Fruit fly (Drosophila melanogaster) whole organism, embryonic: Measurements from ENCODE around the gene Vha36-3.

Experiments
- Atf-2 ChIP-seq: fragments of 200-800 bp; sonication (Bioruptor generic); optimal IDR thresholded peaks from 2 replicates; lab custom pipeline; 2016; ENCODE audit warnings: missing biosample characterization, missing genetic modification characterization
- Bgb ChIP-seq: fragments of 200-800 bp; sonication (Bioruptor generic); IDR thresholded peaks from 2 replicates; pipeline ENCODE4 v1.3.6; 2022; ENCODE audit warnings: missing biosample characterization, missing genetic modification characterization; ENCODE audit not compliant: partially characterized antibody
- Blimp-1 ChIP-seq: fragments of 200-800 bp; sonication (Bioruptor generic); optimal IDR thresholded peaks from 3 replicates; lab custom pipeline; 2018; ENCODE audit warnings: missing biosample characterization, missing genetic modification characterization, mild to moderate bottlenecking, moderate library complexity, missing genetic modification reagents
- CG11504 ChIP-seq: fragments of 200-800 bp; sonication (Bioruptor generic); optimal IDR thresholded peaks from 3 replicates; lab custom pipeline; 2019; ENCODE audit warnings: missing biosample characterization, mild to moderate bottlenecking, missing genetic modification characterization, moderate library complexity
- CG1233 ChIP-seq: fragments of 200-800 bp; sonication (Bioruptor generic); optimal IDR thresholded peaks from 4 replicates; lab custom pipeline; 2018; ENCODE audit warnings: missing biosample characterization, mild to moderate bottlenecking, missing genetic modification characterization
- CG13424 ChIP-seq: fragments of 200-800 bp; sonication (Bioruptor generic); optimal IDR thresholded peaks from 2 replicates; lab custom pipeline; 2019; ENCODE audit warnings: missing biosample characterization, mild to moderate bottlenecking, missing genetic modification characterization, moderate library complexity
- CG13624 ChIP-seq: fragments of 200-800 bp; sonication (Bioruptor generic); optimal IDR thresholded peaks from 2 replicates; lab custom pipeline; 2016; ENCODE audit warnings: missing biosample characterization, missing genetic modification characterization
- CG13775 ChIP-seq: fragments of 200-800 bp; sonication (Bioruptor generic); optimal IDR thresholded peaks from 3 replicates; lab custom pipeline; 2017; ENCODE audit warnings: missing biosample characterization, mild to moderate bottlenecking, missing genetic modification characterization
- CG14710 ChIP-seq: fragments of 200-800 bp; sonication (Bioruptor generic); optimal IDR thresholded peaks from 3 replicates; lab custom pipeline; 2019; ENCODE audit warnings: missing biosample characterization, mild to moderate bottlenecking, missing genetic modification characterization, moderate library complexity
- CG16863 ChIP-seq: fragments of 200-800 bp; sonication (Bioruptor generic); optimal IDR thresholded peaks from 3 replicates; lab custom pipeline; 2016; ENCODE audit warnings: missing biosample characterization, missing genetic modification characterization
- CG18011 ChIP-seq: fragments of 200-800 bp; sonication (Bioruptor generic); optimal IDR thresholded peaks from 2 replicates; lab custom pipeline; 2017; ENCODE audit warnings: missing biosample characterization, missing genetic modification characterization, mild to moderate bottlenecking, moderate library complexity, missing genotype
- CG2116 ChIP-seq: fragments of 200-800 bp; sonication (Bioruptor generic); optimal IDR thresholded peaks from 3 replicates; lab custom pipeline; 2018; ENCODE audit warnings: missing biosample characterization, mild to moderate bottlenecking, missing genetic modification characterization
- CG2875 ChIP-seq: fragments of 200-800 bp; sonication (Bioruptor generic); optimal IDR thresholded peaks from 2 replicates; lab custom pipeline; 2017; ENCODE audit warnings: missing biosample characterization, mild to moderate bottlenecking, missing genetic modification characterization, missing genetic modification reagents
- CG4707 ChIP-seq: fragments of 200-800 bp; sonication (Bioruptor generic); optimal IDR thresholded peaks from 2 replicates; lab custom pipeline; 2018; ENCODE audit warnings: missing biosample characterization, mild to moderate bottlenecking, missing genetic modification characterization, moderate library complexity
- CG6791 ChIP-seq: fragments of 200-800 bp; sonication (Bioruptor generic); IDR thresholded peaks from 3 replicates; pipeline ENCODE4 v1.3.6; 2022; ENCODE audit warnings: missing biosample characterization, missing genetic modification characterization; ENCODE audit not compliant: partially characterized antibody
- CG8388 ChIP-seq: fragments of 200-800 bp; sonication (Bioruptor generic); optimal IDR thresholded peaks from 2 replicates; lab custom pipeline; 2019; ENCODE audit warnings: missing biosample characterization, mild to moderate bottlenecking, missing genetic modification characterization, moderate library complexity
- CG9797 ChIP-seq: fragments of 200-800 bp; sonication (Bioruptor generic); optimal IDR thresholded peaks from 3 replicates; lab custom pipeline; 2018; ENCODE audit warnings: missing biosample characterization, mild to moderate bottlenecking, missing genetic modification characterization
- CG9817 ChIP-seq: fragments of 200-800 bp; sonication (Bioruptor generic); optimal IDR thresholded peaks from 2 replicates; lab custom pipeline; 2018; ENCODE audit warnings: missing biosample characterization, mild to moderate bottlenecking, missing genetic modification characterization, moderate library complexity
- D ChIP-seq, 2 experiments: fragments of 200-800 bp in 1 of 2; fragments of >200 bp in 1 of 2; sonication (Bioruptor generic) in 1 of 2; optimal IDR thresholded peaks; 2 replicates in 1 of 2; 3 replicates in 1 of 2; lab custom pipeline; 2017; ENCODE audit warnings: mild to moderate bottlenecking in 1 of 2, missing biosample characterization in 1 of 2, missing genetic modification characterization in 1 of 2, missing genetic modification reagents in 1 of 2
- Dad ChIP-seq: fragments of 200-800 bp; sonication (Bioruptor generic); optimal IDR thresholded peaks from 3 replicates; lab custom pipeline; 2016; ENCODE audit warnings: missing biosample characterization, missing genetic modification characterization
- Hmr ChIP-seq: fragments of 200-800 bp; sonication (Bioruptor generic); optimal IDR thresholded peaks from 3 replicates; lab custom pipeline; 2017; ENCODE audit warnings: mild to moderate bottlenecking, missing biosample characterization, missing genetic modification reagents, missing genetic modification characterization
- Rfx ChIP-seq: fragments of 200-800 bp; sonication (Bioruptor generic); IDR thresholded peaks from 2 replicates; pipeline ENCODE4 v1.3.6; 2022; ENCODE audit warnings: missing biosample characterization, missing genetic modification characterization
- Scr ChIP-seq: fragments of 200-800 bp; sonication (Bioruptor generic); IDR thresholded peaks from 2 replicates; pipeline ENCODE4 v1.3.6; 2022; ENCODE audit warnings: missing biosample characterization, missing genetic modification characterization; ENCODE audit not compliant: partially characterized antibody
- Sox100B ChIP-seq: fragments of 200-800 bp; sonication (Bioruptor generic); optimal IDR thresholded peaks from 3 replicates; lab custom pipeline; 2018; ENCODE audit warnings: missing biosample characterization, mild to moderate bottlenecking, missing genetic modification characterization
- Sry-β ChIP-seq: fragments of 200-800 bp; sonication (Bioruptor generic); optimal IDR thresholded peaks from 2 replicates; lab custom pipeline; 2018; ENCODE audit warnings: missing biosample characterization, mild to moderate bottlenecking, missing genetic modification characterization, moderate library complexity
- Sry-δ ChIP-seq: fragments of 200-800 bp; sonication (Bioruptor generic); optimal IDR thresholded peaks from 2 replicates; lab custom pipeline; 2016; ENCODE audit warnings: missing biosample characterization, missing genetic modification characterization
- Stat92E ChIP-seq, 3 experiments: fragments of >200 bp in 2 of 3; fragments of 200-800 bp in 1 of 3; sonication (Bioruptor generic) in 1 of 3; optimal IDR thresholded peaks; 2 replicates each; lab custom pipeline; 2017 to 2019; ENCODE audit warnings: missing biosample characterization in 3 of 3, missing genetic modification characterization in 3 of 3, mild to moderate bottlenecking in 1 of 3, moderate library complexity in 1 of 3
- chn ChIP-seq: fragments of 200-800 bp; sonication (Bioruptor generic); optimal IDR thresholded peaks from 2 replicates; lab custom pipeline; 2016; ENCODE audit warnings: missing biosample characterization, missing genetic modification characterization
- ems ChIP-seq: fragments of 200-800 bp; sonication (Bioruptor generic); optimal IDR thresholded peaks from 3 replicates; lab custom pipeline; 2016; ENCODE audit warnings: missing biosample characterization, missing genetic modification characterization
- gfzf ChIP-seq: fragments of 200-800 bp; sonication (Bioruptor generic); optimal IDR thresholded peaks from 2 replicates; lab custom pipeline; 2016; ENCODE audit warnings: missing biosample characterization, mild to moderate bottlenecking, missing genetic modification characterization, moderate library complexity
- grau ChIP-seq: fragments of 200-800 bp; optimal IDR thresholded peaks from 3 replicates; lab custom pipeline; 2019; ENCODE audit warnings: missing biosample characterization, mild to moderate bottlenecking, missing genetic modification characterization, moderate library complexity
- hb ChIP-seq: fragments of 200-800 bp; sonication (Bioruptor generic); IDR thresholded peaks from 3 replicates; pipeline ENCODE4 v1.3.6; 2022; ENCODE audit warnings: missing biosample characterization, missing genetic modification characterization; ENCODE audit not compliant: partially characterized antibody
- hth ChIP-seq: fragments of >200 bp; optimal IDR thresholded peaks from 2 replicates; lab custom pipeline; 2017; ENCODE audit warnings: inconsistent platforms
- inv ChIP-seq: fragments of 200-800 bp; sonication (Bioruptor generic); IDR thresholded peaks from 2 replicates; pipeline ENCODE4 v1.3.6; 2022; ENCODE audit warnings: missing biosample characterization, missing genetic modification characterization; ENCODE audit not compliant: partially characterized antibody
- jing ChIP-seq: fragments of 200-800 bp; sonication (Bioruptor generic); optimal IDR thresholded peaks from 2 replicates; lab custom pipeline; 2018; ENCODE audit warnings: missing biosample characterization, mild to moderate bottlenecking, missing genetic modification characterization
- mld ChIP-seq: fragments of 200-800 bp; sonication (Bioruptor generic); IDR thresholded peaks from 3 replicates; pipeline ENCODE4 v1.3.6; 2022; ENCODE audit warnings: missing biosample characterization, missing genetic modification characterization; ENCODE audit not compliant: partially characterized antibody
- nerfin-2 ChIP-seq: fragments of 200-800 bp; sonication (Bioruptor generic); IDR thresholded peaks from 2 replicates; pipeline ENCODE4 v1.3.6; 2022; ENCODE audit warnings: missing biosample characterization, missing genetic modification characterization; ENCODE audit not compliant: partially characterized antibody
- pho ChIP-seq: fragments of 200-800 bp; sonication (Bioruptor generic); optimal IDR thresholded peaks from 2 replicates; lab custom pipeline; 2016; ENCODE audit warnings: missing biosample characterization, missing genetic modification characterization
- pum ChIP-seq: fragments of 200-800 bp; sonication (Bioruptor generic); optimal IDR thresholded peaks from 2 replicates; lab custom pipeline; 2016; ENCODE audit warnings: missing biosample characterization, missing genetic modification characterization
- row ChIP-seq: fragments of 200-800 bp; sonication (Bioruptor generic); IDR thresholded peaks from 3 replicates; pipeline ENCODE4 v1.3.6; 2022; ENCODE audit warnings: missing biosample characterization, missing genetic modification characterization
- sna ChIP-seq: fragments of 200-800 bp; sonication (Bioruptor generic); IDR thresholded peaks from 2 replicates; pipeline ENCODE4 v1.3.6; 2022; ENCODE audit warnings: missing biosample characterization, missing genetic modification characterization; ENCODE audit not compliant: partially characterized antibody
- trem ChIP-seq: fragments of 200-800 bp; optimal IDR thresholded peaks from 3 replicates; lab custom pipeline; 2019; ENCODE audit warnings: missing biosample characterization, mild to moderate bottlenecking, missing genetic modification characterization, moderate library complexity
- unpg ChIP-seq: fragments of 200-800 bp; sonication (Bioruptor generic); optimal IDR thresholded peaks from 3 replicates; lab custom pipeline; 2018; ENCODE audit warnings: missing biosample characterization, mild to moderate bottlenecking, missing genetic modification characterization, moderate library complexity
- vnd ChIP-seq: fragments of 200-800 bp; sonication (Bioruptor generic); IDR thresholded peaks from 3 replicates; pipeline ENCODE4 v1.3.6; 2022; ENCODE audit warnings: missing biosample characterization, missing genetic modification characterization; ENCODE audit not compliant: partially characterized antibody
- yki ChIP-seq: fragments of >200 bp; optimal IDR thresholded peaks from 3 replicates; lab custom pipeline; 2018
- zen ChIP-seq: fragments of 200-800 bp; sonication (Bioruptor generic); optimal IDR thresholded peaks from 3 replicates; lab custom pipeline; 2018; ENCODE audit warnings: missing biosample characterization, mild to moderate bottlenecking, missing genetic modification characterization, moderate library complexity
- zen2 ChIP-seq: fragments of 200-800 bp; sonication (Bioruptor generic); IDR thresholded peaks from 3 replicates; pipeline ENCODE4 v1.3.6; 2022; ENCODE audit warnings: missing biosample characterization, missing genetic modification characterization; ENCODE audit not compliant: partially characterized antibody

Vha36-3 gene

DNA sequence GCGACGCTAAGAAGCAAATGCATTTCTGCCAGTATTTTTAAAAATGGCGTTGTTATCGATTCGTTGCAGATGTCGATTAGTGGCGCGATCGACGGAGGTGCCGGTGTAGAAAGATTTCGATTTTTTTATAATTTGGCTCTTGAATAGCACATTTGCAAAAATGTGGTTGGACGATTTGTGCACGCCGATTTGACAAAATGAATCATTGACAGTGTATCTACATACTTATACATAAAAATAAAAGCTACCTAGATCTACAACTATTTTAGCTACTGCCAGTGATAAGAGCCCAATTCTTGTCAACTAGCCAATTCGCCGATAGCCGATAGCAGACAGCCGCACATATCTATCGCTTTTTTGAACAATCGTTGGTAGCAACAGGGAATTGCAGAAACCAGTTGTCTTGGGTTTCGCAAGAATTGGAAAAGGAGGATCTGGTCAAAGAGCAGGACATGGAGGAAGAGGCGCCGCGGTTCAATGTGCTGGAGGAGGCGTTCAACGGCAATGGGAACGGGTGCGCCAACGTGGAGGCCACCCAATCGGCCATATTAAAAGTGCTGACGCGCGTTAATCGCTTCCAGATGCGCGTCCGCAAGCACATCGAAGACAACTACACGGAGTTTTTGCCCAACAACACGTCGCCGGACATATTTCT, 23.6 kb upstream of the Vha36-3 start, which contains the start of the genes Klp3A and Zw10 (continued):
- TF ChIP-seq grau (tag; lab: Kevin White, UChicago) (peak; percentile 41), Hmr (GFP tag; lab: Kevin White, UChicago) (no peak), Atf-2 (GFP tag; lab: Kevin White, UChicago) (peak; percentile 1), CG13624 (GFP tag; lab: Kevin White, UChicago) (no peak), CG8388 (GFP tag; lab: Kevin White, UChicago) (no peak), Sry-δ (GFP tag; lab: Kevin White, UChicago) (peak; percentile 74), gfzf (peak; percentile 20), unpg (GFP tag; lab: Kevin White, UChicago) (no peak), CG2116 (GFP tag; lab: Kevin White, UChicago) (peak; percentile 82), CG13424 (tag; lab: Kevin White, UChicago) (peak; percentile 23), mld (GFP tag; lab: Robert Waterston, UW) (peak; percentile 41; the same call in 1 of the 3 replicates), CG13775 (peak; percentile 28), jing (GFP tag; lab: Kevin White, UChicago) (no peak), CG2875 (GFP tag; lab: Kevin White, UChicago) (no peak), CG4707 (GFP tag; lab: Kevin White, UChicago) (no peak), Rfx (GFP tag; lab: Robert Waterston, UW) (peak; percentile 28; the same call in 1 of the 2 replicates), ems (GFP tag; lab: Kevin White, UChicago) (no peak), vnd (GFP tag; lab: Robert Waterston, UW) (peak; percentile 63), hb (GFP tag; lab: Robert Waterston, UW) (peak; percentile 70; the same call in 1 of the 3 replicates), CG16863 (GFP tag; lab: Kevin White, UChicago) (no peak), Blimp-1 (GFP tag; lab: Kevin White, UChicago) (no peak), CG9817 (tag; lab: Kevin White, UChicago) (no peak), nerfin-2 (GFP tag; lab: Robert Waterston, UW) (peak; percentile 72), D (optimal IDR thresholded peaks at IDR 0.05; lab: Kevin White, UChicago) (no peak), D (GFP tag; optimal IDR thresholded peaks at IDR 0.05; lab: Kevin White, UChicago) (no peak), inv (GFP tag; lab: Robert Waterston, UW) (peak; percentile 62), sna (peak; percentile 63; the same call in 1 of the 2 replicates), hth (lab: Kevin White, UChicago) (no peak), CG11504 (no peak), CG14710 (tag; lab: Kevin White, UChicago) (peak; percentile 42), pho (GFP tag; lab: Kevin White, UChicago) (peak; percentile 43), chn (GFP tag; lab: Kevin White, UChicago) (no peak), Sox100B (GFP tag; lab: Kevin White, UChicago) (no peak), Dad (GFP tag; lab: Kevin White, UChicago) (no peak), zen (tag; lab: Kevin White, UChicago) (peak; percentile 2), CG9797 (GFP tag; lab: Kevin White, UChicago) (peak; percentile 14), CG1233 (GFP tag; lab: Kevin White, UChicago) (no peak), Stat92E (GFP tag; optimal IDR thresholded peaks at IDR 0.05; lab: Kevin White, UChicago) (no peak), Sry-β (peak; percentile 86), zen2 (GFP tag; lab: Robert Waterston, UW) (peak; percentile 5; the same call in 1 of the 3 replicates), CG18011 (GFP tag; lab: Kevin White, UChicago) (no peak), pum (no peak), CG6791 (GFP tag; lab: Robert Waterston, UW) (peak; percentile 61), yki (no peak), row (GFP tag; lab: Robert Waterston, UW) (peak; percentile 79), Bgb (GFP tag; lab: Robert Waterston, UW) (peak; percentile 44; the same call in 1 of the 2 replicates), Scr (GFP tag; lab: Robert Waterston, UW) (peak; percentile 70), trem (tag; lab: Kevin White, UChicago) (peak; percentile 33)
